Worm (Caenorhabditis elegans) whole organism, midembryonic: ENCODE data around the gene ife-4.

Experiments used
- T22C8.4 ChIP-seq: fragments of 200-800 bp; sonication (Bioruptor generic); IDR thresholded peaks from 2 replicates; pipeline ENCODE4 v1.3.6; 2022; ENCODE audit warnings: missing genetic modification characterization, missing compliant biosample characterization
- cog-1 ChIP-seq: sonication (generic microtip); optimal IDR thresholded peaks from 2 replicates; lab custom pipeline; 2016; ENCODE audit warnings: missing genetic modification characterization, missing compliant biosample characterization
- flt-1 ChIP-seq: fragments of 200-800 bp; sonication (Bioruptor generic); IDR thresholded peaks from 2 replicates; pipeline ENCODE4 v1.3.6; 2022; ENCODE audit warnings: missing genetic modification characterization, missing compliant biosample characterization
- klf-2 ChIP-seq: fragments of 200-800 bp; sonication (Bioruptor generic); conservative IDR thresholded peaks from 2 replicates; pipeline ENCODE4 v1.3.6; 2022; ENCODE audit warnings: missing genetic modification reagents, missing genetic modification characterization, missing compliant biosample characterization
- med-1 ChIP-seq: sonication (generic microtip); optimal IDR thresholded peaks from 2 replicates; lab custom pipeline; 2017; ENCODE audit warnings: missing genetic modification characterization, mild to moderate bottlenecking, missing compliant biosample characterization, antibody characterized with exemption, missing genetic modification reagents; ENCODE audit not compliant: insufficient read depth
- ref-1 ChIP-seq: fragments of 200-800 bp; sonication (Bioruptor generic); conservative IDR thresholded peaks from 2 replicates; pipeline ENCODE4 v1.3.6; 2022; ENCODE audit warnings: missing genetic modification reagents, missing genetic modification characterization, missing compliant biosample characterization
- tab-1 ChIP-seq: fragments of 200-800 bp; sonication (Bioruptor generic); IDR thresholded peaks from 2 replicates; pipeline ENCODE4 v1.3.6; 2022; ENCODE audit warnings: missing genetic modification characterization, missing compliant biosample characterization
- ztf-23 ChIP-seq: fragments of 200-800 bp; sonication (Bioruptor generic); IDR thresholded peaks from 2 replicates; pipeline ENCODE4 v1.3.6; 2022; ENCODE audit warnings: missing genetic modification reagents, missing genetic modification characterization, missing compliant biosample characterization
- ztf-29 ChIP-seq: fragments of 200-800 bp; sonication (Bioruptor generic); IDR thresholded peaks from 2 replicates; pipeline ENCODE4 v1.3.6; 2022; ENCODE audit warnings: missing genetic modification reagents, missing genetic modification characterization, missing compliant biosample characterization

Gene ife-4

DNA sequence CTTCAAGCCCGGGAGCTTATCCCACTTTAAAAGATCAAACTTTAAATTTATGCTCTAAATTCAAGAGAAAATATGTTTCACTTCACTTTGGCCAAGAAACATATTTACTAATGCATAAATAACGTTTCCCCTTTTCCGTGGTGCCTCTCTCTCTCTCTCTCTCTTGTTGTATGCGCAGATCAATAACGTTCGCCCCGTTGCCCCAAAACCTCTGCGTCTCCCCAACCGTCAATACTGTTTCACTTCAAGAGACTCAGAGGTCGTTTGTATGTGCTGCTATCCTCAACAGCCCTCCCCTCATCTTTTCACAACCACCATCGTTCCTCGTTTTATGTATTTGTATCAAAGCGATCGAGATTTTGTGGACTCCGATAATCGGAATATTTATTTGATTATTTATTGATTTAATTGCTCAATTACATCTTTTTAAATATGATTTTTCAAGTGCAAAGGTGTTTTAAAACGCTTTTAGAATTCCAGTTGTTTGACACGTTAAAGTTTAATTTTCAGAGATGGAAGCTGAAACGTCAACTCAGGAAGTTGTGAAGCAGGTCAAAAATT is at the start of gene ife-4:
Gene ife-4, plus strand, starts transcription at position 511 of the 561 bp plus-strand sequence.
- TF ChIP-seq T22C8.4 (GFP tag; lab: Robert Waterston, UW) (peak; percentile 76), ztf-29 (GFP tag; lab: Robert Waterston, UW) (no peak), ref-1 (no peak), ztf-23 (GFP tag; lab: Robert Waterston, UW) (0 out of 2 replicates have a peak, but pooled peaks have one; percentile 38), flt-1 (peak; percentile 67; the same call in 1 of the 2 replicates), klf-2 (GFP tag; lab: Robert Waterston, UW) (no peak), med-1 (GFP tag; lab: Kevin White, UChicago) (no peak), cog-1 (peak; percentile 54), tab-1 (GFP tag; lab: Robert Waterston, UW) (no peak)

DNA sequence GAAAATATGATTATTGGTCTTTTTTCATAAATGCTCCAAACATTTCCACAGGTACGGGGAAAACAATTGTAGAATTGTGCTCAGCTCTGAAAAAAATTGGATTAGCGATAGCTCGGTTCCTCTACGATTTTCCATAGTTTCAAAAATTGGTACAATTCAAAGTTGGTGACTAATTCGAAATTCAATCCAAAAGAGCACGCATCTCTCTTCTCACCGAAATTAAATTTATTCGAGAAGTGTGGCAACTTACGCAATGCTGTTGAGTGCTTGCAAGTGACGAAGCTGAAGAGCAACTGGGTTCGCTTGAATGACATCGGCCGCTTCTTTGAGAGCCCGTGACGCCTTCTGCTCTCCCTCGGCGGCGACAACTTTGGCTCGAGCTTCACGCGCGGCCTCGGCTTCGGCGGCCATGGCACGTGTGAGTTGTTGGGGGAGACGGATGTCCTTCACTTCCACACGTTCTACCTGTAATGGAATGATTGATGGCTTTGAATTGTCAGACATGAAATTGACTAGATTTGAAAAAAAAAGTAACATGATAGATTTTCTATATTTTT is 46.1 kb upstream of the ife-4 start:
- TF ChIP-seq ztf-23 (GFP tag; lab: Robert Waterston, UW) (no peak), ref-1 (no peak), klf-2 (GFP tag; lab: Robert Waterston, UW) (no peak), flt-1 (no peak), ztf-29 (GFP tag; lab: Robert Waterston, UW) (no peak), T22C8.4 (GFP tag; lab: Robert Waterston, UW) (no peak), med-1 (GFP tag; lab: Kevin White, UChicago) (no peak), cog-1 (no peak), tab-1 (GFP tag; lab: Robert Waterston, UW) (no peak)

DNA sequence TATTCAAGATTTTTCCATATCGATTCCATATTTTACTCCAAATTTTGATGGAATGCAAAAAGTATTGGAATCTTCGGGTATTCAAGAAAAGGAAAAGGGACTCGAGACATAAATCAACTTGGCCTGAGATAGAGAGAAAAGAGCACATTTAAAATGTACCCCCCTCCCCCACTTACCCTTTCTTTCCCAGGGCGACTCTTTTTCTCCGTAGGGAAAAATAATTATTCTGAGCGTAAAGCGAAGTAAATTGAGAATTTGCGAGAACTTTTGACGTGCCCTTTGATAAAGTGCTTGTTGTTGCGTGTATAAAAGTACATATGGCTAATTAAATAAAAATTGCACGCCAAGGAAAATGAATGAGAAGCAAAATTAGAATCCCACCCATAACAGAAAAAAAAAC is 43.3 kb upstream of the ife-4 start:
- TF ChIP-seq klf-2 (GFP tag; lab: Robert Waterston, UW) (no peak), tab-1 (GFP tag; lab: Robert Waterston, UW) (no peak), ref-1 (no peak), ztf-23 (GFP tag; lab: Robert Waterston, UW) (no peak), ztf-29 (GFP tag; lab: Robert Waterston, UW) (no peak), med-1 (GFP tag; lab: Kevin White, UChicago) (no peak), flt-1 (no peak), cog-1 (no peak), T22C8.4 (GFP tag; lab: Robert Waterston, UW) (no peak)

DNA sequence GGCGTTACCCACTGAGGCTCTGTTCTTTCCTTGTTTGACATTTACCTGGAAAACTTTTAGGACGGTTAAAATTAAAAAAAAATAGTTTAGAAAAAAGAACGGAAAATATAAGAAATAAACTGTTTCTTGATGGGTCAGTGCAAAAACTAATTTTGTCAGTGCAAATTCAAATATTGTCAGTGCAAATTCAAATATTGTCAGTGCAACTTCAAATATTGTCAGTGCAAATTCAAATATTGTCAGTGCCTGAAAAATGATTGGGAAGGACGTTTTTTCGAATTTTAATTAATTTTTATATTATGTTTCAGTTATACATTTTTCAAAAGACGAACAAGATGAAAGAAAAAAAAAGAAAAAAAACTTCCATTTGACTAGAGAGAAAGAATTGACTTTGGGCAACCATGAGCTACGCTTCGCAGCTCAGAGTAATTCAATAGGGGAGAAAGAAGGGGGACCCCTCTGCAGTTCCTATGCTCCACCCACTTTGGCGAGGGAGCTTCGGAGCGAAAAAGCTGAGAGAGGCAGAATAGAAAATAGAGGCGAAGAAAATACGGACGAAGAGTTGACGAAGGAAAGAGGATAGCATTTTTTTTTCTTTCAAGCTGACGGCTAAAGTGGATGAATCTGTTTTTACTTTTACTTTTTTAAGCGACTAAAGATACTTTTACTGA is 41.5 kb upstream of the ife-4 start, which contains the start of gene unc-1:
Gene unc-1, minus strand, starts transcription at position 51 of the 671 bp plus-strand sequence.
- no peak for TF ChIP-seq tab-1 (GFP tag; lab: Robert Waterston, UW)
- 0 out of 2 replicates have a peak, but pooled peaks have one; percentile 6 for TF ChIP-seq klf-2 (GFP tag; lab: Robert Waterston, UW)

DNA sequence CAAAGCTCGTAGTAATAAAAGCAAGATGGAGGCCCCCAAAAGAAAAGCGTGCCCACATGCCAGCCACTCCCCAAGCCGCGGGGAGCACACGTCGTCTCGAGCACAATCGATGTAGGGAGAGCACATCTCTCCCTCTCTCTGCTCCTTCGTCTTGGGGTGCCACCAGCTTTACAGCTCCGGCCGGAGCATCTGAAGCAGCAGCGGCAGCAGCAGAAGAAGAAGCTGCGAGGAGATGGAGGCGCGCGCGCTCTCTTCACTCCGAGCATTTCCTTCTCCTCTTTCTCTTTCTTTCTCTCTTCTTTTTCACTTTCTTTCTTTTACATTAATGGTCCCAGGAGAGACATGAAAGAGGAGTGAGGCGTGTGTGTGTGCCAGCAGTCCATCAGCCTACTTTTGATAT is 39.9 kb upstream of the ife-4 start:
- no peak for TF ChIP-seq klf-2 (GFP tag; lab: Robert Waterston, UW)
- TF ChIP-seq tab-1 (GFP tag; lab: Robert Waterston, UW) = no peak
- no peak for TF ChIP-seq T22C8.4 (GFP tag; lab: Robert Waterston, UW)
- TF ChIP-seq med-1 (GFP tag; lab: Kevin White, UChicago) = no peak
- TF ChIP-seq ztf-29 (GFP tag; lab: Robert Waterston, UW) = no peak
- no peak for TF ChIP-seq flt-1
- no peak for TF ChIP-seq ztf-23 (GFP tag; lab: Robert Waterston, UW)
- no peak for TF ChIP-seq cog-1
- no peak for TF ChIP-seq ref-1

DNA sequence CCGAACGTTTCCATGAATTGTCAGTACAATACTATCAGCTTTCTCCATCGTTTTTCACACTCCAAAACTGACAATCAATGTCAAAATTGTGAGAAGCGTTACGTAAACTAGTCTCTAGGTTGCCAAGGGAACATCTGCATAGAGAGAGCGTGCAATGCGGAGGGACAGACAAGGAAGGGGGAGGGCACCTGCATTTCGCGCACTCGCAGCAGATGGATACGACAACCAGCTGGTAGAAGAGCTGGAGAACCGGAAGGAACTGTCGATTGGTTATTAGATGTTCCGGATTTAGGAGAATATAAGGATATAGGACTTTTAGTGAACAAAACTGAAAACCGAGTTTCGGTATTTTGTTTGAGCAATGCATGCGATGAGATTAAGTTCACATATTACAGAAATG is 35.0 kb upstream of the ife-4 start, which contains the start of gene mksr-1:
Gene mksr-1, minus strand, starts transcription at position 144 of the 400 bp plus-strand sequence.
- TF ChIP-seq tab-1 (GFP tag; lab: Robert Waterston, UW) (no peak), ref-1 (no peak), ztf-29 (GFP tag; lab: Robert Waterston, UW) (no peak), med-1 (GFP tag; lab: Kevin White, UChicago) (no peak), cog-1 (no peak), ztf-23 (GFP tag; lab: Robert Waterston, UW) (no peak), flt-1 (no peak), klf-2 (GFP tag; lab: Robert Waterston, UW) (no peak), T22C8.4 (GFP tag; lab: Robert Waterston, UW) (no peak)

DNA sequence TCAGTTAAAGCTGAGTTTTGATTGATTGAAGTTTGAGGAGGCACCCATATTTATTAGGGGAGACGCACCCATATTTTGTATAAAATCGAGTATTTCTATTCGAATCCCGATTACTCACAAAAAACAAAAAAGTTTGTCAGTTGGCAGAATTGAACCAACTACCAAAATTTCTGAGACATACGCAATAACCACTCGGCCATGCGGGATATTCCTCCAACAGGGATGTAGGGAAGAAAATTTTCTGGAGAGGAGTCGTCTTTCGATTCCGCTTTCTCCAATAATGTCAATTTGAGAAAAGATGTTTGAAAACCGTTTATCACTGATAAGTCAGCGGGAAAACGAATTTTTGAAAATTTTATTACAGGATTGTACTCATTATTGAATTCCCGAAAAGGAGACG is 33.4 kb upstream of the ife-4 start:
- TF ChIP-seq ztf-23 (GFP tag; lab: Robert Waterston, UW) = 0 out of 2 replicates have a peak, but pooled peaks have one; percentile 43

DNA sequence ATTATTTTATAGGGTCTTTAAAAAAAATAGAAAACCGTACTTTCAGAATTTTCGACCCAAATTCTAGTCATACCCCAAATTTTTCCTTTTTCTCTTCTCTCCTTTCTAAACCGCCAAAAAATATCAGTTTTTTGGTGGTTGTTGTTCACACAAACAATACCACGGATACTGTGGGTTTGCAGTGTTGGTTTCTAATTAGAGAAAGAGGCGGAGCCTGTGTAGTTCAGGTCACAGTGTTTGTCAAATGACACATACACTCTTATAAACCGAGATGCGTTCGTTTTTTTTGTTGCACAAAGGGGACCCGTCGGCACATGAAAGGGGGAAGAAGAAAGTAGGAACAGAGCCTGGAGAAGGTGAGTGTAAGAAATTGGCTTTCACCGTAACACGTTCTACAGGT is 31.9 kb upstream of the ife-4 start, which contains the start of gene lim-6:
Gene lim-6, plus strand, starts transcription at position 301 of the 400 bp plus-strand sequence.
- TF ChIP-seq ztf-23 (GFP tag; lab: Robert Waterston, UW) (no peak), cog-1 (no peak), klf-2 (GFP tag; lab: Robert Waterston, UW) (no peak), tab-1 (GFP tag; lab: Robert Waterston, UW) (no peak), ztf-29 (GFP tag; lab: Robert Waterston, UW) (no peak), ref-1 (no peak), med-1 (GFP tag; lab: Kevin White, UChicago) (no peak), flt-1 (no peak), T22C8.4 (GFP tag; lab: Robert Waterston, UW) (no peak)

DNA sequence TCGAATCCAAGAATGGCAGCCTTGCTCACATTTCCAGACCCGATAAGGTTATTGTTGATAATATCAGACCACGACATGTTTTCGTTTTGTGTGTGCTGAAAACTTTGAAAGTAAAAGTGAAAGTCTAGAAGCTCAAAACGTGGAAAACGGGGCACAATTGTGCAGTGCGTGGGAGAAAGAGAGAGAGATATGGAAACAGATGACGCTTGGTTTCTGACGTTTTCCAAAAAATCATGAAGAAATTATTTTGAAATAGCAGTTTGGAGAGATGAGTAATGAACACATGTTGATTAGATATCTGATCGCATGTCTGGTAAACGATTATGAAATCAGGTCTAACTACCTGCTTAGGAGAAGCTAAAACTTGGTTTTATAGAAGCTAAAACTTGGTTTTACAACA is 23.5 kb upstream of the ife-4 start, which contains the start of gene pfn-3:
Gene pfn-3, minus strand, starts transcription at position 101 of the 400 bp plus-strand sequence.
- TF ChIP-seq med-1 (GFP tag; lab: Kevin White, UChicago) (no peak), flt-1 (no peak), cog-1 (no peak), T22C8.4 (GFP tag; lab: Robert Waterston, UW) (no peak), ztf-23 (GFP tag; lab: Robert Waterston, UW) (no peak), ref-1 (no peak), ztf-29 (GFP tag; lab: Robert Waterston, UW) (no peak)
